Worm (Caenorhabditis elegans): ENCODE measurements around the gene ZK355.3.

The ZK355.3 gene

ce11 chrII:2913505-2913904 lies 13.9 kb downstream of the ZK355.3 start, which contains the start of gene ubc-15:
ubc-15 (minus strand) TSS chrII:2913605.
- TF ChIP-seq ztf-1 (GFP tag; conservative IDR thresholded peaks at IDR 0.05) (no peak), unc-55 (GFP tag; optimal IDR thresholded peaks at IDR 0.05) (peak; percentile 5)

ce11 chrII:2903748-2904147 lies 23.7 kb downstream of the ZK355.3 start:
- TF ChIP-seq zag-1 (tag; optimal IDR thresholded peaks at IDR 0.05) (no peak), ztf-1 (GFP tag; conservative IDR thresholded peaks at IDR 0.05) (no peak), ceh-16 (tag; optimal IDR thresholded peaks at IDR 0.05) (no peak), sem-4 (tag; optimal IDR thresholded peaks at IDR 0.05) (no peak), ceh-82 (tag; optimal IDR thresholded peaks at IDR 0.05) (no peak), nhr-12 (tag; optimal IDR thresholded peaks at IDR 0.05) (no peak), sma-9 (GFP tag; optimal IDR thresholded peaks at IDR 0.05) (no peak), sma-9 (tag; optimal IDR thresholded peaks at IDR 0.05) (no peak), unc-39 (tag; optimal IDR thresholded peaks at IDR 0.05) (no peak), unc-55 (GFP tag; optimal IDR thresholded peaks at IDR 0.05) (no peak), F13H6.1 (tag; optimal IDR thresholded peaks at IDR 0.05) (no peak)

ce11 chrII:2901158-2901557 lies 26.3 kb downstream of the ZK355.3 start:
- no peak for TF ChIP-seq blmp-1 (tag; optimal IDR thresholded peaks at IDR 0.05; ENCODE audit: insufficient read depth)
- no peak for TF ChIP-seq ama-1 (optimal IDR thresholded peaks at IDR 0.05)
- no peak for TF ChIP-seq peb-1 (tag; optimal IDR thresholded peaks at IDR 0.05)
- TF ChIP-seq ZK546.5 (tag; optimal IDR thresholded peaks at IDR 0.05): no peak
- TF ChIP-seq gmeb-1 (tag; optimal IDR thresholded peaks at IDR 0.05): no peak
- TF ChIP-seq R02D3.7 (tag; optimal IDR thresholded peaks at IDR 0.05): no peak
- TF ChIP-seq ceh-16 (tag; optimal IDR thresholded peaks at IDR 0.05): no peak
- TF ChIP-seq mdl-1 (tag; optimal IDR thresholded peaks at IDR 0.05): no peak
- no peak for TF ChIP-seq unc-39 (tag; optimal IDR thresholded peaks at IDR 0.05)
- TF ChIP-seq egl-27 (tag; optimal IDR thresholded peaks at IDR 0.05): no peak
- no peak for TF ChIP-seq skn-1 (tag; optimal IDR thresholded peaks at IDR 0.05)
- no peak for TF ChIP-seq nhr-25 (tag; optimal IDR thresholded peaks at IDR 0.05)
- TF ChIP-seq nhr-6 (tag; optimal IDR thresholded peaks at IDR 0.05): no peak
- no peak for TF ChIP-seq Y55F3AM.14 (GFP tag; optimal IDR thresholded peaks at IDR 0.05)
- no peak for TF ChIP-seq nhr-10 (tag; optimal IDR thresholded peaks at IDR 0.05)
- TF ChIP-seq dmd-4 (tag; optimal IDR thresholded peaks at IDR 0.05): no peak
- no peak for TF ChIP-seq nhr-12 (tag; optimal IDR thresholded peaks at IDR 0.05)
- no peak for TF ChIP-seq zag-1 (tag; optimal IDR thresholded peaks at IDR 0.05)

- no peak for TF ChIP-seq elt-1 (tag; optimal IDR thresholded peaks at IDR 0.05)
- no peak for TF ChIP-seq lin-13 (GFP tag; optimal IDR thresholded peaks at IDR 0.05)
- TF ChIP-seq sma-3 (GFP tag; optimal IDR thresholded peaks at IDR 0.05): no peak
- no peak for TF ChIP-seq ztf-1 (GFP tag; conservative IDR thresholded peaks at IDR 0.05)
- no peak for TF ChIP-seq fos-1 (tag; optimal IDR thresholded peaks at IDR 0.05)
- TF ChIP-seq snpc-4 (tag; optimal IDR thresholded peaks at IDR 0.05): no peak
- no peak for TF ChIP-seq ztf-11 (tag; optimal IDR thresholded peaks at IDR 0.05)
- TF ChIP-seq ceh-82 (tag; optimal IDR thresholded peaks at IDR 0.05): no peak
- no peak for TF ChIP-seq skn-1 (tag; optimal IDR thresholded peaks at IDR 0.05)
- TF ChIP-seq blmp-1 (tag; optimal IDR thresholded peaks at IDR 0.05; ENCODE audit: insufficient read depth): no peak
- no peak for TF ChIP-seq mdl-1 (tag; optimal IDR thresholded peaks at IDR 0.05)
- no peak for TF ChIP-seq mbf-1 (tag; optimal IDR thresholded peaks at IDR 0.05)
- no peak for TF ChIP-seq nhr-12 (tag; optimal IDR thresholded peaks at IDR 0.05)
- TF ChIP-seq aly-2 (tag; optimal IDR thresholded peaks at IDR 0.05): no peak
- TF ChIP-seq elt-3 (tag; optimal IDR thresholded peaks at IDR 0.05): no peak
- TF ChIP-seq crh-2 (tag; optimal IDR thresholded peaks at IDR 0.05): no peak
- no peak for TF ChIP-seq ZK546.5 (tag; optimal IDR thresholded peaks at IDR 0.05)
- no peak for TF ChIP-seq nhr-21 (tag; optimal IDR thresholded peaks at IDR 0.05)
Measured at ce11 chrII:2900248-2900647, 27.2 kb downstream of the ZK355.3 start, which contains the start of gene ubc-26. ubc-26 (minus strand) TSS chrII:2900348.

ce11 chrII:2894295-2894694 lies 33.1 kb downstream of the ZK355.3 start, which contains the start of gene sqv-2:
sqv-2 (minus strand) TSS chrII:2894395.
- TF ChIP-seq dmd-4 (tag; optimal IDR thresholded peaks at IDR 0.05) (no peak), elt-1 (tag; optimal IDR thresholded peaks at IDR 0.05) (no peak), lsy-2 (tag; optimal IDR thresholded peaks at IDR 0.05) (no peak), unc-39 (tag; optimal IDR thresholded peaks at IDR 0.05) (no peak), ztf-1 (GFP tag; conservative IDR thresholded peaks at IDR 0.05) (no peak)
